Fruit fly (Drosophila melanogaster) whole organism, embryonic: ENCODE measurements around the gene CG31098.

Source experiments
- ATbp ChIP-seq: fragments of 200-800 bp; sonication (Bioruptor generic); optimal IDR thresholded peaks from 2 replicates; lab custom pipeline; 2017; ENCODE audit warnings: missing biosample characterization, mild to moderate bottlenecking, missing genetic modification characterization, missing genetic modification reagents
- CG10543 ChIP-seq: fragments of 200-800 bp; sonication (Bioruptor generic); optimal IDR thresholded peaks from 3 replicates; lab custom pipeline; 2017; ENCODE audit warnings: missing biosample characterization, mild to moderate bottlenecking, missing genetic modification characterization, moderate library complexity
- CG10565 ChIP-seq: fragments of 200-800 bp; sonication (Bioruptor generic); optimal IDR thresholded peaks from 3 replicates; lab custom pipeline; 2016; ENCODE audit warnings: missing biosample characterization, mild to moderate bottlenecking, missing genetic modification characterization
- CG10979 ChIP-seq: fragments of 200-800 bp; sonication (Bioruptor generic); optimal IDR thresholded peaks from 2 replicates; lab custom pipeline; 2018; ENCODE audit warnings: missing biosample characterization, mild to moderate bottlenecking, missing genetic modification characterization, moderate library complexity
- CG11247 ChIP-seq: fragments of 200-800 bp; sonication (Bioruptor generic); IDR thresholded peaks from 2 replicates; pipeline ENCODE4 v1.3.6; 2022; ENCODE audit warnings: missing biosample characterization, missing genetic modification characterization
- CG11456 ChIP-seq: fragments of 200-800 bp; sonication (Bioruptor generic); IDR thresholded peaks from 3 replicates; pipeline ENCODE4 v1.3.6; 2022; ENCODE audit warnings: missing biosample characterization, missing genetic modification characterization
- CG12071 ChIP-seq: fragments of 200-800 bp; sonication (Bioruptor generic); optimal IDR thresholded peaks from 3 replicates; lab custom pipeline; 2018; ENCODE audit warnings: missing biosample characterization, mild to moderate bottlenecking, missing genetic modification characterization
- CG12391 ChIP-seq: fragments of 200-800 bp; sonication (Bioruptor generic); optimal IDR thresholded peaks from 3 replicates; lab custom pipeline; 2018; ENCODE audit warnings: missing biosample characterization, mild to moderate bottlenecking, missing genetic modification characterization, moderate library complexity
- CG14667 ChIP-seq: fragments of 200-800 bp; sonication (Bioruptor generic); IDR thresholded peaks from 2 replicates; pipeline ENCODE4 v1.3.6; 2022; ENCODE audit warnings: missing biosample characterization, missing genetic modification characterization
- CG18599 ChIP-seq: fragments of 200-800 bp; sonication (Bioruptor generic); optimal IDR thresholded peaks from 3 replicates; lab custom pipeline; 2017; ENCODE audit warnings: missing biosample characterization, missing genetic modification characterization, mild to moderate bottlenecking, moderate library complexity, missing genetic modification reagents
- CG31224 ChIP-seq: fragments of 200-800 bp; sonication (Bioruptor generic); IDR thresholded peaks from 2 replicates; pipeline ENCODE4 v1.3.6; 2022; ENCODE audit warnings: missing biosample characterization, missing genetic modification characterization
- CG3838 ChIP-seq: fragments of 200-800 bp; sonication (Bioruptor generic); optimal IDR thresholded peaks from 3 replicates; lab custom pipeline; 2016; ENCODE audit warnings: missing biosample characterization, missing genetic modification characterization
- CG4617 ChIP-seq: fragments of 200-800 bp; sonication (Bioruptor generic); optimal IDR thresholded peaks from 3 replicates; lab custom pipeline; 2016; ENCODE audit warnings: missing biosample characterization, missing genetic modification characterization, borderline replicate concordance
- CG4730 ChIP-seq: fragments of 200-800 bp; sonication (Bioruptor generic); IDR thresholded peaks from 2 replicates; pipeline ENCODE4 v1.3.6; 2022; ENCODE audit warnings: missing biosample characterization, missing genetic modification characterization
- CG4854 ChIP-seq: fragments of 200-800 bp; sonication (Bioruptor generic); optimal IDR thresholded peaks from 2 replicates; lab custom pipeline; 2016; ENCODE audit warnings: missing biosample characterization, missing genetic modification characterization, inconsistent platforms
- CG6765 ChIP-seq: fragments of 200-800 bp; sonication (Bioruptor generic); optimal IDR thresholded peaks from 3 replicates; lab custom pipeline; 2017; ENCODE audit warnings: missing biosample characterization, mild to moderate bottlenecking, missing genetic modification characterization
- CG6791 ChIP-seq: fragments of 200-800 bp; sonication (Bioruptor generic); IDR thresholded peaks from 3 replicates; pipeline ENCODE4 v1.3.6; 2022; ENCODE audit warnings: missing biosample characterization, missing genetic modification characterization; ENCODE audit not compliant: partially characterized antibody
- CG9727 ChIP-seq: fragments of 200-800 bp; sonication (Bioruptor generic); optimal IDR thresholded peaks from 3 replicates; lab custom pipeline; 2017; ENCODE audit warnings: missing biosample characterization, mild to moderate bottlenecking, missing genetic modification characterization
- CG9797 ChIP-seq: fragments of 200-800 bp; sonication (Bioruptor generic); optimal IDR thresholded peaks from 3 replicates; lab custom pipeline; 2018; ENCODE audit warnings: missing biosample characterization, mild to moderate bottlenecking, missing genetic modification characterization
- D ChIP-seq, 2 experiments: fragments of 200-800 bp in 1 of 2; fragments of >200 bp in 1 of 2; sonication (Bioruptor generic) in 1 of 2; optimal IDR thresholded peaks; 2 replicates in 1 of 2; 3 replicates in 1 of 2; lab custom pipeline; 2017; ENCODE audit warnings: mild to moderate bottlenecking in 1 of 2, missing biosample characterization in 1 of 2, missing genetic modification characterization in 1 of 2, missing genetic modification reagents in 1 of 2
- Doc3 ChIP-seq: fragments of 200-800 bp; sonication (Bioruptor generic); IDR thresholded peaks from 3 replicates; pipeline ENCODE4 v1.3.6; 2022; ENCODE audit warnings: missing biosample characterization, missing genetic modification characterization; ENCODE audit not compliant: partially characterized antibody
- HHEX ChIP-seq: fragments of 200-800 bp; sonication (Bioruptor generic); optimal IDR thresholded peaks from 3 replicates; lab custom pipeline; 2017; ENCODE audit warnings: missing biosample characterization, mild to moderate bottlenecking, missing genetic modification characterization, missing genetic modification reagents
- HLH54F ChIP-seq: fragments of 200-800 bp; sonication (Bioruptor generic); optimal IDR thresholded peaks from 3 replicates; lab custom pipeline; 2016; ENCODE audit warnings: missing biosample characterization, missing genetic modification characterization
- Hmr ChIP-seq: fragments of 200-800 bp; sonication (Bioruptor generic); optimal IDR thresholded peaks from 3 replicates; lab custom pipeline; 2017; ENCODE audit warnings: mild to moderate bottlenecking, missing biosample characterization, missing genetic modification reagents, missing genetic modification characterization
- Neu2 ChIP-seq: fragments of 200-800 bp; sonication (Bioruptor generic); optimal IDR thresholded peaks from 3 replicates; lab custom pipeline; 2016; ENCODE audit warnings: missing biosample characterization, missing genetic modification characterization, borderline replicate concordance
- Nf-YB ChIP-seq: fragments of 200-800 bp; sonication (Bioruptor generic); optimal IDR thresholded peaks from 3 replicates; lab custom pipeline; 2019; ENCODE audit warnings: missing biosample characterization, mild to moderate bottlenecking, missing genetic modification characterization, moderate library complexity
- ash1 ChIP-seq: fragments of 200-800 bp; sonication (Bioruptor generic); optimal IDR thresholded peaks from 2 replicates; lab custom pipeline; 2018; ENCODE audit warnings: missing biosample characterization, mild to moderate bottlenecking, missing genetic modification characterization
- bbx ChIP-seq: fragments of 200-800 bp; sonication (Bioruptor generic); IDR thresholded peaks from 2 replicates; pipeline ENCODE4 v1.3.6; 2022; ENCODE audit warnings: missing biosample characterization, missing genetic modification characterization; ENCODE audit not compliant: partially characterized antibody
- bsh ChIP-seq, 2 experiments: fragments of 200-800 bp; sonication (Bioruptor generic); optimal IDR thresholded peaks; 2 replicates each; lab custom pipeline; 2017 to 2018; ENCODE audit warnings: mild to moderate bottlenecking in 2 of 2, missing biosample characterization in 2 of 2, missing genetic modification characterization in 2 of 2, moderate library complexity in 1 of 2
- ci ChIP-seq: fragments of 200-800 bp; sonication (Bioruptor generic); IDR thresholded peaks from 3 replicates; pipeline ENCODE4 v1.3.6; 2022; ENCODE audit warnings: missing biosample characterization, missing genetic modification characterization
- da ChIP-seq: fragments of 200-800 bp; sonication (Bioruptor generic); optimal IDR thresholded peaks from 2 replicates; lab custom pipeline; 2016; ENCODE audit warnings: missing biosample characterization, missing genetic modification characterization
- danr ChIP-seq: fragments of 200-800 bp; sonication (Bioruptor generic); IDR thresholded peaks from 2 replicates; pipeline ENCODE4 v1.3.6; 2022; ENCODE audit warnings: missing biosample characterization, missing genetic modification characterization
- emc ChIP-seq: fragments of 200-800 bp; sonication (Bioruptor generic); optimal IDR thresholded peaks from 2 replicates; lab custom pipeline; 2016; ENCODE audit warnings: missing biosample characterization, missing genetic modification characterization
- gsb-n ChIP-seq: fragments of 200-800 bp; sonication (Bioruptor generic); optimal IDR thresholded peaks from 3 replicates; lab custom pipeline; 2018; ENCODE audit warnings: missing biosample characterization, mild to moderate bottlenecking, missing genetic modification characterization
- her ChIP-seq: fragments of 200-800 bp; sonication (Bioruptor generic); optimal IDR thresholded peaks from 2 replicates; lab custom pipeline; 2016; ENCODE audit warnings: missing biosample characterization, missing genetic modification characterization
- insv ChIP-seq, 2 experiments: fragments of 200-800 bp; sonication (Bioruptor generic); optimal IDR thresholded peaks; 3 replicates each; lab custom pipeline; 2016 to 2018; ENCODE audit warnings: missing biosample characterization in 2 of 2, missing genetic modification characterization in 2 of 2
- kni ChIP-seq: fragments of 200-800 bp; sonication (Bioruptor generic); optimal IDR thresholded peaks from 3 replicates; lab custom pipeline; 2017; ENCODE audit warnings: mild to moderate bottlenecking, missing biosample characterization, missing genetic modification reagents, missing genetic modification characterization
- mam ChIP-seq: fragments of 200-800 bp; sonication (Bioruptor generic); optimal IDR thresholded peaks from 3 replicates; lab custom pipeline; 2016; ENCODE audit warnings: missing biosample characterization, missing genetic modification characterization
- run ChIP-seq: fragments of 200-800 bp; sonication (Bioruptor generic); optimal IDR thresholded peaks from 3 replicates; lab custom pipeline; 2018; ENCODE audit warnings: missing biosample characterization, mild to moderate bottlenecking, missing genetic modification characterization
- scrt ChIP-seq: fragments of 200-800 bp; sonication (Bioruptor generic); optimal IDR thresholded peaks from 2 replicates; lab custom pipeline; 2018; ENCODE audit warnings: missing biosample characterization, mild to moderate bottlenecking, missing genetic modification characterization, moderate library complexity
- sens-2 ChIP-seq: fragments of 200-800 bp; sonication (Bioruptor generic); IDR thresholded peaks from 2 replicates; pipeline ENCODE4 v1.3.6; 2022; ENCODE audit warnings: missing biosample characterization, missing genetic modification characterization
- slp2 ChIP-seq: fragments of 200-800 bp; sonication (Bioruptor generic); optimal IDR thresholded peaks from 2 replicates; lab custom pipeline; 2016; ENCODE audit warnings: missing biosample characterization, missing genetic modification characterization
- ssp ChIP-seq: fragments of 200-800 bp; sonication (Bioruptor generic); IDR thresholded peaks from 2 replicates; pipeline ENCODE4 v1.3.6; 2022; ENCODE audit warnings: missing biosample characterization, missing genetic modification characterization
- sug ChIP-seq: fragments of 200-800 bp; optimal IDR thresholded peaks from 2 replicates; lab custom pipeline; 2019; ENCODE audit warnings: missing biosample characterization, mild to moderate bottlenecking, missing genetic modification characterization, moderate library complexity
- tio ChIP-seq: fragments of 200-800 bp; sonication (Bioruptor generic); optimal IDR thresholded peaks from 2 replicates; lab custom pipeline; 2017; ENCODE audit warnings: missing biosample characterization, missing genetic modification characterization, inconsistent platforms
- unpg ChIP-seq: fragments of 200-800 bp; sonication (Bioruptor generic); optimal IDR thresholded peaks from 3 replicates; lab custom pipeline; 2018; ENCODE audit warnings: missing biosample characterization, mild to moderate bottlenecking, missing genetic modification characterization, moderate library complexity
- zen ChIP-seq: fragments of 200-800 bp; sonication (Bioruptor generic); optimal IDR thresholded peaks from 3 replicates; lab custom pipeline; 2018; ENCODE audit warnings: missing biosample characterization, mild to moderate bottlenecking, missing genetic modification characterization, moderate library complexity
- zen2 ChIP-seq: fragments of 200-800 bp; sonication (Bioruptor generic); IDR thresholded peaks from 3 replicates; pipeline ENCODE4 v1.3.6; 2022; ENCODE audit warnings: missing biosample characterization, missing genetic modification characterization; ENCODE audit not compliant: partially characterized antibody

The CG31098 gene

DNA sequence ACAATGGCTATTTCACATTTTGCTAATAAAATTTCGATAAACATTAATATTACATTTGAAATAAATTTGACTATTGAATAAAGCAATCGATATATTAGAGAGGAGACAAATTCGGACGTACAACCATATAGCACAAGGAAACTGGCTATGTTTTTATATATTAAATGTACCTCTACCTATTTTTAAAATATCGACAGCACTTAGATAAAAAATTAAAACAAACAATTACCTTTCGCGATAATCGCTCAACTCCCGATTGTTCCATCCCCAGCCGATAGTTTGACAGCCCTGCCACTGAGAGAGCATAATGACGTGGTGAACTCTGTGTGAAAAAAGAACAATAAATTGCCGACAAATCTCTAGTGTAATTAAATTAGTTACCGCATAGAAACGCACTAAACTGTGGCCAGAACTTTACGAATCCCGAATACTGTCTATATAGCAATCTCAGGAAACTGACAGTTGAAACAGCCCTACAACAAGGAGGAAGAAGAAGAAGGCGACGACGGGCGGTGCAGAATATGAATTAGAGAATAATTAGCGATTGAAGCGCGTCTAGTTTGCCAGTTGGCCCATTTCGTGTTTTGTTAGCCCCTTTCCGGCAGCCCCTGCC, 34.0 kb downstream of the CG31098 start, which contains the start of gene CG11857 (continued):
- TF ChIP-seq CG6765 (GFP tag; lab: Kevin White, UChicago) (peak; percentile 87), unpg (peak; percentile 98), ci (GFP tag; lab: Robert Waterston, UW) (peak; percentile 99), CG4617 (GFP tag; lab: Kevin White, UChicago) (peak; percentile 99), CG11456 (GFP tag; lab: Robert Waterston, UW) (peak; percentile 99), HHEX (peak; percentile 96), mam (peak; percentile 99), CG10565 (GFP tag; lab: Kevin White, UChicago) (peak; percentile 91), bbx (GFP tag; lab: Robert Waterston, UW) (peak; percentile 98), CG11247 (GFP tag; lab: Robert Waterston, UW) (peak; percentile 99), danr (peak; percentile 98), Nf-YB (GFP tag; lab: Kevin White, UChicago) (peak; percentile 80), CG10979 (tag; lab: Kevin White, UChicago) (peak; percentile 95), bsh (GFP tag; optimal IDR thresholded peaks at IDR 0.05; lab: Kevin White, UChicago) (peak; percentile 69 to 98), CG4854 (GFP tag; lab: Kevin White, UChicago) (peak; percentile 96), CG6791 (GFP tag; lab: Robert Waterston, UW) (peak; percentile 98), emc (GFP tag; lab: Kevin White, UChicago) (peak; percentile 94), CG4730 (GFP tag; lab: Robert Waterston, UW) (peak; percentile 99), Doc3 (GFP tag; lab: Robert Waterston, UW) (peak; percentile 100), da (GFP tag; lab: Kevin White, UChicago) (peak; percentile 95), scrt (GFP tag; lab: Kevin White, UChicago) (peak; percentile 87), Neu2 (GFP tag; lab: Kevin White, UChicago) (peak; percentile 83), run (peak; percentile 80), sens-2 (GFP tag; lab: Robert Waterston, UW) (peak; percentile 99), CG12071 (GFP tag; lab: Kevin White, UChicago) (peak; percentile 89), sug (tag; lab: Kevin White, UChicago) (peak; percentile 97), ssp (GFP tag; lab: Robert Waterston, UW) (peak; percentile 95), her (GFP tag; lab: Kevin White, UChicago) (peak; percentile 92), Hmr (GFP tag; lab: Kevin White, UChicago) (peak; percentile 97), gsb-n (tag; lab: Kevin White, UChicago) (peak; percentile 95), zen2 (peak; percentile 99), CG3838 (GFP tag; lab: Kevin White, UChicago) (peak; percentile 95), tio (GFP tag; lab: Kevin White, UChicago) (no peak), ash1 (GFP tag; lab: Kevin White, UChicago) (peak; percentile 84), CG18599 (GFP tag; lab: Kevin White, UChicago) (peak; percentile 97), CG10543 (GFP tag; lab: Kevin White, UChicago) (peak; percentile 95), kni (GFP tag; lab: Kevin White, UChicago) (peak; percentile 88), ATbp (peak; percentile 92), zen (peak; percentile 99), CG9797 (GFP tag; lab: Kevin White, UChicago) (peak; percentile 66), insv (GFP tag; optimal IDR thresholded peaks at IDR 0.05; lab: Kevin White, UChicago) (peak in 1 of 2 experiments; percentile 77), slp2 (GFP tag; lab: Kevin White, UChicago) (peak; percentile 96), D (optimal IDR thresholded peaks at IDR 0.05; lab: Kevin White, UChicago) (no peak), D (GFP tag; optimal IDR thresholded peaks at IDR 0.05; lab: Kevin White, UChicago) (peak; percentile 96), CG14667 (GFP tag; lab: Robert Waterston, UW) (peak; percentile 99), HLH54F (GFP tag; lab: Kevin White, UChicago) (peak; percentile 98), CG31224 (GFP tag; lab: Robert Waterston, UW) (peak; percentile 97), CG12391 (peak; percentile 99), CG9727 (GFP tag; lab: Kevin White, UChicago) (peak; percentile 98)
